Worm (Caenorhabditis elegans) whole organism, L4 larva: ENCODE results near the gene Y51H7C.1.

Experiments used
- F37D6.2 ChIP-seq: sonication (generic microtip); optimal IDR thresholded peaks from 2 replicates; lab custom pipeline; 2016; ENCODE audit warnings: mild to moderate bottlenecking, missing genetic modification characterization, missing compliant biosample characterization
- F44E2.7 ChIP-seq: fragments of 200-800 bp; sonication (Bioruptor generic); IDR thresholded peaks from 2 replicates; pipeline ENCODE4 v2.1.2; 2022; ENCODE audit warnings: missing genetic modification characterization, missing compliant biosample characterization
- F49E8.2 ChIP-seq: sonication (generic microtip); optimal IDR thresholded peaks from 2 replicates; lab custom pipeline; 2016; ENCODE audit warnings: missing compliant biosample characterization, mild to moderate bottlenecking, missing genetic modification characterization, borderline replicate concordance
- R02D3.7 ChIP-seq: fragments of 150-350 bp; sonication (generic microtip); optimal IDR thresholded peaks from 3 replicates; lab custom pipeline; 2014; ENCODE audit warnings: missing biosample characterization, missing genetic modification characterization
- T20F7.1 ChIP-seq: fragments of 200-800 bp; sonication (Bioruptor generic); optimal IDR thresholded peaks from 2 replicates; lab custom pipeline; 2018; ENCODE audit warnings: mild to moderate bottlenecking, missing genetic modification characterization, missing compliant biosample characterization
- Y48G9A.11 ChIP-seq: fragments of 200-800 bp; sonication (Bioruptor generic); IDR thresholded peaks from 2 replicates; pipeline ENCODE4 v1.3.6; 2022; ENCODE audit warnings: missing genetic modification reagents, missing genetic modification characterization, missing compliant biosample characterization
- ZK546.5 ChIP-seq, 2 experiments: sonication (generic microtip); optimal IDR thresholded peaks; 2 replicates each; lab custom pipeline; 2017; ENCODE audit warnings: missing biosample characterization in 2 of 2, missing genetic modification characterization in 2 of 2
- aha-1 ChIP-seq: fragments of 150-350 bp; peaks from one replicate; lab custom pipeline; 2014; ENCODE audit warnings: missing biosample characterization, missing genetic modification characterization
- ceh-28 ChIP-seq: fragments of 150-350 bp; optimal IDR thresholded peaks from 2 replicates; lab custom pipeline; 2014; ENCODE audit warnings: missing biosample characterization, missing genetic modification reagents, missing genetic modification characterization
- ceh-62 ChIP-seq: sonication (generic microtip); optimal IDR thresholded peaks from 2 replicates; lab custom pipeline; 2017; ENCODE audit warnings: missing biosample characterization, missing genetic modification characterization
- ceh-82 ChIP-seq: sonication (generic microtip); optimal IDR thresholded peaks from 2 replicates; lab custom pipeline; 2017; ENCODE audit warnings: missing biosample characterization, missing genetic modification characterization
- daf-19 ChIP-seq: fragments of 200-800 bp; sonication (Bioruptor generic); conservative IDR thresholded peaks from 2 replicates; pipeline ENCODE4 v1.3.6; 2022; ENCODE audit warnings: missing genetic modification characterization, missing compliant biosample characterization
- dmd-9 ChIP-seq: fragments of 200-800 bp; sonication (Bioruptor generic); IDR thresholded peaks from 2 replicates; pipeline ENCODE4 v1.3.6; 2022; ENCODE audit warnings: missing genetic modification reagents, missing genetic modification characterization, missing compliant biosample characterization
- dpl-1 ChIP-seq: fragments of 150-350 bp; optimal IDR thresholded peaks from 2 replicates; lab custom pipeline; 2014; ENCODE audit warnings: missing biosample characterization, missing genetic modification reagents, missing genetic modification characterization
- duxl-1 ChIP-seq: sonication (generic microtip); optimal IDR thresholded peaks from 2 replicates; lab custom pipeline; 2016; ENCODE audit warnings: mild to moderate bottlenecking, missing genetic modification characterization, moderate library complexity, missing compliant biosample characterization; ENCODE audit not compliant: poor library complexity
- egl-27 ChIP-seq: sonication (generic microtip); optimal IDR thresholded peaks from 3 replicates; lab custom pipeline; 2017; ENCODE audit warnings: missing biosample characterization, missing genetic modification reagents, missing genetic modification characterization
- egl-43 ChIP-seq: fragments of 200-800 bp; sonication (Bioruptor generic); IDR thresholded peaks from 2 replicates; pipeline ENCODE4 v1.3.6; 2022; ENCODE audit warnings: missing genetic modification reagents, missing genetic modification characterization, missing compliant biosample characterization
- hlh-11 ChIP-seq: fragments of 200-800 bp; sonication (Bioruptor generic); optimal IDR thresholded peaks from 2 replicates; lab custom pipeline; 2018; ENCODE audit warnings: mild to moderate bottlenecking, missing genetic modification characterization, missing compliant biosample characterization
- hmg-1.1 ChIP-seq: fragments of 200-800 bp; sonication (Bioruptor generic); IDR thresholded peaks from 2 replicates; pipeline ENCODE4 v1.3.6; 2022; ENCODE audit warnings: missing genetic modification reagents, missing genetic modification characterization, missing compliant biosample characterization
- madf-5 ChIP-seq, 2 experiments: fragments of 200-800 bp; sonication (Bioruptor generic); IDR thresholded peaks; 2 replicates each; pipeline ENCODE4 v1.3.6; 2022; ENCODE audit warnings: missing compliant biosample characterization in 2 of 2, missing genetic modification characterization in 2 of 2
- madf-9 ChIP-seq: fragments of 200-800 bp; sonication (Bioruptor generic); conservative IDR thresholded peaks from 2 replicates; pipeline ENCODE4 v1.3.6; 2022; ENCODE audit warnings: missing genetic modification reagents, missing genetic modification characterization, missing compliant biosample characterization
- mdl-1 ChIP-seq, 2 experiments: fragments of 150-350 bp in 1 of 2; sonication (generic microtip) in 1 of 2; optimal IDR thresholded peaks; 2 replicates each; lab custom pipeline; 2014 to 2017; ENCODE audit warnings: missing biosample characterization in 2 of 2, missing genetic modification characterization in 2 of 2
- mdt-29 ChIP-seq: fragments of 200-800 bp; sonication (Bioruptor generic); IDR thresholded peaks from 2 replicates; pipeline ENCODE4 v1.3.6; 2022; ENCODE audit warnings: missing genetic modification reagents, missing genetic modification characterization, missing compliant biosample characterization
- nhr-102 ChIP-seq: sonication (generic microtip); optimal IDR thresholded peaks from 2 replicates; lab custom pipeline; 2016; ENCODE audit warnings: mild to moderate bottlenecking, missing genetic modification characterization, moderate library complexity, missing compliant biosample characterization
- nhr-11 ChIP-seq: fragments of 150-350 bp; optimal IDR thresholded peaks from 2 replicates; lab custom pipeline; 2014; ENCODE audit warnings: missing biosample characterization, missing genetic modification characterization
- nhr-237 ChIP-seq: sonication (generic microtip); optimal IDR thresholded peaks from 2 replicates; lab custom pipeline; 2017; ENCODE audit warnings: missing biosample characterization, missing genetic modification characterization
- nhr-28 ChIP-seq: fragments of 150-350 bp; optimal IDR thresholded peaks from 2 replicates; lab custom pipeline; 2014; ENCODE audit warnings: missing biosample characterization, missing genetic modification characterization
- nhr-41 ChIP-seq: fragments of 200-800 bp; sonication (Bioruptor generic); IDR thresholded peaks from 2 replicates; pipeline ENCODE4 v1.3.6; 2022; ENCODE audit warnings: missing genetic modification reagents, missing genetic modification characterization, missing compliant biosample characterization
- nhr-42 ChIP-seq: fragments of 200-800 bp; sonication (Bioruptor generic); IDR thresholded peaks from 2 replicates; pipeline ENCODE4 v1.3.6; 2022; ENCODE audit warnings: missing genetic modification characterization, missing compliant biosample characterization
- nhr-76 ChIP-seq: fragments of 150-350 bp; optimal IDR thresholded peaks from 2 replicates; lab custom pipeline; 2014; ENCODE audit warnings: missing biosample characterization, missing genetic modification characterization
- php-3 ChIP-seq: fragments of 200-800 bp; sonication (Bioruptor generic); IDR thresholded peaks from 2 replicates; pipeline ENCODE4 v1.3.6; 2022; ENCODE audit warnings: missing genetic modification reagents, missing genetic modification characterization, missing compliant biosample characterization
- snpc-1.2 ChIP-seq: fragments of 200-800 bp; sonication (Bioruptor generic); IDR thresholded peaks from 2 replicates; pipeline ENCODE4 v1.3.6; 2022; ENCODE audit warnings: missing genetic modification reagents, missing genetic modification characterization, missing compliant biosample characterization
- tag-97 ChIP-seq: fragments of 200-800 bp; sonication (Bioruptor generic); IDR thresholded peaks from 2 replicates; pipeline ENCODE4 v1.3.6; 2022; ENCODE audit warnings: missing genetic modification characterization, missing compliant biosample characterization
- tra-1 ChIP-seq: fragments of 200-800 bp; sonication (Bioruptor generic); IDR thresholded peaks from 2 replicates; pipeline ENCODE4 v1.3.6; 2022; ENCODE audit warnings: missing genetic modification reagents, missing genetic modification characterization, missing compliant biosample characterization
- unc-39 ChIP-seq: sonication (generic microtip); optimal IDR thresholded peaks from 2 replicates; lab custom pipeline; 2017; ENCODE audit warnings: missing biosample characterization, missing genetic modification characterization
- unc-62 ChIP-seq, 3 experiments: fragments of 150-350 bp in 1 of 3; sonication (generic microtip); optimal IDR thresholded peaks in 2 of 3; peaks in 1 of 3; 1 replicate in 1 of 3; 2 replicates in 2 of 3; lab custom pipeline; 2014 to 2017; ENCODE audit warnings: missing biosample characterization in 3 of 3, missing genetic modification characterization in 3 of 3, missing genetic modification reagents in 3 of 3, missing genotype in 1 of 3
- zag-1 ChIP-seq: fragments of 150-350 bp; optimal IDR thresholded peaks from 2 replicates; lab custom pipeline; 2014; ENCODE audit warnings: missing biosample characterization, missing genetic modification characterization
- zip-11 ChIP-seq: fragments of 200-800 bp; sonication (Bioruptor generic); IDR thresholded peaks from 2 replicates; pipeline ENCODE4 v1.3.6; 2022; ENCODE audit warnings: missing genetic modification characterization, missing compliant biosample characterization

Y51H7C.1 gene

ce11 chrII:1436715-1437114 lies 30.8 kb upstream of the Y51H7C.1 start:
- TF ChIP-seq ceh-28 (tag; lab: Kevin White, UChicago) = no peak
- TF ChIP-seq aha-1 = peak; percentile 96
- no peak for TF ChIP-seq mdl-1 (tag; optimal IDR thresholded peaks at IDR 0.05; lab: Kevin White, UChicago)

- TF ChIP-seq ZK546.5 (tag; optimal IDR thresholded peaks at IDR 0.05; lab: Kevin White, UChicago) = no peak
- TF ChIP-seq T20F7.1 (GFP tag; lab: Kevin White, UChicago) = peak; percentile 95
- no peak for TF ChIP-seq hmg-1.1 (GFP tag; lab: Robert Waterston, UW)
- TF ChIP-seq R02D3.7 (tag; lab: Kevin White, UChicago) = peak; percentile 75
- peak; percentile 95 for TF ChIP-seq Y48G9A.11 (GFP tag; lab: Robert Waterston, UW)
- no peak for TF ChIP-seq php-3 (GFP tag; lab: Robert Waterston, UW)
- no peak for TF ChIP-seq mdt-29 (GFP tag; lab: Robert Waterston, UW)
- TF ChIP-seq nhr-11 (tag; lab: Kevin White, UChicago) = no peak
- TF ChIP-seq nhr-28 (tag; lab: Kevin White, UChicago) = peak; percentile 38
- peak; percentile 82 for TF ChIP-seq dpl-1 (GFP tag; lab: Kevin White, UChicago)
- TF ChIP-seq nhr-42 (GFP tag; lab: Robert Waterston, UW) = no peak
These were observed 29.8 kb upstream of the Y51H7C.1 start, which contains the start of gene nol-6 for ce11 chrII:1437449-1438335. TSS of gene nol-6 (minus strand) at chrII:1437499.

ce11 chrII:1438336-1438589 lies 29.3 kb upstream of the Y51H7C.1 start, which contains the start of gene Y51H7C.3:
TSS of gene Y51H7C.3 (plus strand) at chrII:1438490.
- TF ChIP-seq tag-97 (GFP tag; lab: Robert Waterston, UW) (no peak), ZK546.5 (tag; optimal IDR thresholded peaks at IDR 0.05; lab: Kevin White, UChicago) (no peak), egl-43 (no peak), nhr-102 (tag; lab: Kevin White, UChicago) (no peak), nhr-76 (tag; lab: Kevin White, UChicago) (no peak), duxl-1 (tag; lab: Kevin White, UChicago) (no peak), F37D6.2 (tag; lab: Kevin White, UChicago) (no peak), nhr-237 (tag; lab: Kevin White, UChicago) (no peak), nhr-28 (tag; lab: Kevin White, UChicago) (no peak), nhr-11 (tag; lab: Kevin White, UChicago) (no peak), ceh-62 (no peak), madf-9 (GFP tag; lab: Robert Waterston, UW) (no peak), nhr-41 (no peak), zip-11 (GFP tag; lab: Robert Waterston, UW) (no peak), zag-1 (tag; lab: Kevin White, UChicago) (no peak), php-3 (GFP tag; lab: Robert Waterston, UW) (no peak), dmd-9 (no peak), tra-1 (GFP tag; lab: Robert Waterston, UW) (no peak), daf-19 (no peak), unc-39 (tag; lab: Kevin White, UChicago) (no peak)

ce11 chrII:1441479-1441878 lies 26.0 kb upstream of the Y51H7C.1 start:
- TF ChIP-seq hlh-11 (no peak), ceh-82 (tag; lab: Kevin White, UChicago) (no peak), nhr-11 (tag; lab: Kevin White, UChicago) (no peak), unc-62 (GFP tag; optimal IDR thresholded peaks at IDR 0.05 in 1 of 2; lab: Kevin White, UChicago) (peak in 1 of 2 experiments; percentile 78), unc-62 (tag; optimal IDR thresholded peaks at IDR 0.05; lab: Kevin White, UChicago) (no peak), F49E8.2 (no peak), F44E2.7 (GFP tag; lab: Robert Waterston, UW) (no peak), egl-27 (tag; lab: Kevin White, UChicago) (no peak), aha-1 (peak; percentile 52), madf-5 (GFP tag; IDR thresholded peaks at IDR 0.05; lab: Robert Waterston, UW) (no peak), snpc-1.2 (GFP tag; lab: Robert Waterston, UW) (no peak)
